Worm (Caenorhabditis elegans) whole organism, L3 larva: Measurements from ENCODE around the gene Y44A6D.1.

Source experiments
- R02D3.7 ChIP-seq: fragments of 150-350 bp; optimal IDR thresholded peaks from 2 replicates; lab custom pipeline; 2014; ENCODE audit warnings: missing biosample characterization, missing genetic modification characterization
- ZK546.5 ChIP-seq: sonication (generic microtip); optimal IDR thresholded peaks from 2 replicates; lab custom pipeline; 2017; ENCODE audit warnings: missing biosample characterization, missing genetic modification characterization
- aly-2 ChIP-seq: fragments of 150-350 bp; optimal IDR thresholded peaks from 2 replicates; lab custom pipeline; 2014; ENCODE audit warnings: missing biosample characterization, missing genetic modification characterization
- ama-1 ChIP-seq: fragments of 150-350 bp; optimal IDR thresholded peaks from 2 replicates; lab custom pipeline; 2018
- ceh-16 ChIP-seq: sonication (generic microtip); optimal IDR thresholded peaks from 2 replicates; lab custom pipeline; 2017; ENCODE audit warnings: missing biosample characterization, missing genetic modification characterization
- ceh-28 ChIP-seq: fragments of 150-350 bp; optimal IDR thresholded peaks from 2 replicates; lab custom pipeline; 2014; ENCODE audit warnings: missing biosample characterization, missing genetic modification reagents, missing genetic modification characterization
- ceh-82 ChIP-seq: fragments of 150-350 bp; optimal IDR thresholded peaks from 2 replicates; lab custom pipeline; 2014; ENCODE audit warnings: missing biosample characterization, missing genetic modification characterization
- ceh-9 ChIP-seq: sonication (generic microtip); optimal IDR thresholded peaks from 2 replicates; lab custom pipeline; 2018; ENCODE audit warnings: missing biosample characterization, missing genetic modification characterization
- daf-12 ChIP-seq: fragments of 150-350 bp; optimal IDR thresholded peaks from 2 replicates; lab custom pipeline; 2014; ENCODE audit warnings: missing biosample characterization, missing genetic modification reagents, missing genetic modification characterization
- egl-5 ChIP-seq: fragments of 150-350 bp; optimal IDR thresholded peaks from 2 replicates; lab custom pipeline; 2017; ENCODE audit warnings: missing biosample characterization, missing genetic modification reagents, missing genetic modification characterization, inconsistent platforms
- elt-1 ChIP-seq: fragments of 150-350 bp; optimal IDR thresholded peaks from 2 replicates; lab custom pipeline; 2014; ENCODE audit warnings: missing biosample characterization, missing genetic modification characterization
- elt-2 ChIP-seq: sonication (generic microtip); optimal IDR thresholded peaks from 2 replicates; lab custom pipeline; 2016; ENCODE audit warnings: missing genetic modification reagents, mild to moderate bottlenecking, missing genetic modification characterization, missing compliant biosample characterization
- elt-3 ChIP-seq, 3 experiments: fragments of 150-350 bp in 1 of 3; sonication (generic microtip) in 2 of 3; optimal IDR thresholded peaks; 2 replicates in 2 of 3; 4 replicates in 1 of 3; lab custom pipeline; 2014 to 2017; ENCODE audit warnings: missing biosample characterization in 3 of 3, missing genetic modification characterization in 3 of 3
- eor-1 ChIP-seq, 2 experiments: fragments of 150-350 bp; optimal IDR thresholded peaks; 2 replicates each; lab custom pipeline; 2014 to 2018; ENCODE audit warnings: missing biosample characterization in 2 of 2, missing genetic modification characterization in 2 of 2
- fkh-10 ChIP-seq: sonication (generic microtip); optimal IDR thresholded peaks from 2 replicates; lab custom pipeline; 2017; ENCODE audit warnings: missing biosample characterization, missing genetic modification reagents, missing genetic modification characterization
- fkh-2 ChIP-seq: fragments of 150-350 bp; optimal IDR thresholded peaks from 2 replicates; lab custom pipeline; 2014; ENCODE audit warnings: missing biosample characterization, missing genetic modification reagents, missing genetic modification characterization
- hmg-11 ChIP-seq: sonication (generic microtip); optimal IDR thresholded peaks from 2 replicates; lab custom pipeline; 2016; ENCODE audit warnings: missing genetic modification characterization, missing compliant biosample characterization
- jun-1 ChIP-seq: fragments of 150-350 bp; optimal IDR thresholded peaks from 2 replicates; lab custom pipeline; 2014; ENCODE audit warnings: missing biosample characterization, missing genetic modification reagents, missing genetic modification characterization
- lin-15B ChIP-seq: fragments of 150-350 bp; optimal IDR thresholded peaks from 2 replicates; lab custom pipeline; 2014; ENCODE audit warnings: missing biosample characterization, missing genetic modification characterization
- lsy-12 ChIP-seq: sonication (generic microtip); optimal IDR thresholded peaks from 2 replicates; lab custom pipeline; 2016; ENCODE audit warnings: mild to moderate bottlenecking, missing genetic modification characterization, missing compliant biosample characterization
- mdl-1 ChIP-seq: fragments of 150-350 bp; optimal IDR thresholded peaks from 2 replicates; lab custom pipeline; 2014; ENCODE audit warnings: missing biosample characterization, missing genetic modification characterization
- mml-1 ChIP-seq: fragments of 150-350 bp; sonication (generic microtip); optimal IDR thresholded peaks from 3 replicates; lab custom pipeline; 2014; ENCODE audit warnings: missing biosample characterization, missing genetic modification characterization
- nfya-1 ChIP-seq: sonication (generic microtip); optimal IDR thresholded peaks from 2 replicates; lab custom pipeline; 2017; ENCODE audit warnings: missing genetic modification characterization, mild to moderate bottlenecking, missing compliant biosample characterization, antibody characterized with exemption, moderate library complexity; ENCODE audit not compliant: insufficient read depth
- nhr-11 ChIP-seq: fragments of 150-350 bp; optimal IDR thresholded peaks from 2 replicates; lab custom pipeline; 2014; ENCODE audit warnings: missing biosample characterization, missing genetic modification characterization
- nhr-12 ChIP-seq: fragments of 150-350 bp; optimal IDR thresholded peaks from 2 replicates; lab custom pipeline; 2014; ENCODE audit warnings: missing biosample characterization, missing genetic modification characterization
- nhr-23 ChIP-seq: fragments of 150-350 bp; optimal IDR thresholded peaks from 2 replicates; lab custom pipeline; 2014; ENCODE audit warnings: missing biosample characterization, missing genetic modification reagents, missing genetic modification characterization
- nhr-25 ChIP-seq: sonication (generic microtip); optimal IDR thresholded peaks from 2 replicates; lab custom pipeline; 2017; ENCODE audit warnings: missing biosample characterization, missing genetic modification characterization
- nhr-28 ChIP-seq: fragments of 150-350 bp; optimal IDR thresholded peaks from 2 replicates; lab custom pipeline; 2014; ENCODE audit warnings: missing biosample characterization, missing genetic modification characterization
- nhr-43 ChIP-seq: sonication (generic microtip); optimal IDR thresholded peaks from 2 replicates; lab custom pipeline; 2016; ENCODE audit warnings: mild to moderate bottlenecking, missing genetic modification characterization, missing compliant biosample characterization; ENCODE audit not compliant: poor library complexity, severe bottlenecking
- nhr-67 ChIP-seq: fragments of 150-350 bp; optimal IDR thresholded peaks from 2 replicates; lab custom pipeline; 2014; ENCODE audit warnings: missing biosample characterization, missing genetic modification characterization
- nhr-76 ChIP-seq: fragments of 150-350 bp; sonication (generic microtip); optimal IDR thresholded peaks from 5 replicates; lab custom pipeline; 2014; ENCODE audit warnings: missing biosample characterization, missing genetic modification characterization
- nhr-77 ChIP-seq: fragments of 150-350 bp; optimal IDR thresholded peaks from 2 replicates; lab custom pipeline; 2014; ENCODE audit warnings: missing biosample characterization, missing genetic modification characterization
- pha-4 ChIP-seq: fragments of 150-350 bp; optimal IDR thresholded peaks from 2 replicates; lab custom pipeline; 2014; ENCODE audit warnings: missing biosample characterization, missing genetic modification reagents, missing genetic modification characterization
- sea-2 ChIP-seq: fragments of 150-350 bp; sonication (generic microtip); optimal IDR thresholded peaks from 4 replicates; lab custom pipeline; 2014; ENCODE audit warnings: missing biosample characterization, missing genetic modification reagents, missing genetic modification characterization
- skn-1 ChIP-seq: fragments of 150-350 bp; optimal IDR thresholded peaks from 2 replicates; lab custom pipeline; 2014; ENCODE audit warnings: missing biosample characterization, missing genetic modification characterization
- snpc-4 ChIP-seq: fragments of 150-350 bp; optimal IDR thresholded peaks from 2 replicates; lab custom pipeline; 2014; ENCODE audit warnings: missing biosample characterization, missing genetic modification characterization
- tbx-2 ChIP-seq: sonication (generic microtip); optimal IDR thresholded peaks from 2 replicates; lab custom pipeline; 2016; ENCODE audit warnings: mild to moderate bottlenecking, missing genetic modification characterization, missing compliant biosample characterization
- unc-39 ChIP-seq: sonication (generic microtip); optimal IDR thresholded peaks from 4 replicates; lab custom pipeline; 2017; ENCODE audit warnings: missing biosample characterization, missing genetic modification characterization
- unc-62 ChIP-seq: fragments of 150-350 bp; sonication (generic microtip); optimal IDR thresholded peaks from 4 replicates; lab custom pipeline; 2014; ENCODE audit warnings: missing biosample characterization, missing genetic modification reagents, missing genetic modification characterization
- zag-1 ChIP-seq: fragments of 150-350 bp; optimal IDR thresholded peaks from 2 replicates; lab custom pipeline; 2014; ENCODE audit warnings: missing biosample characterization, missing genetic modification characterization
- ztf-4 ChIP-seq: fragments of 150-350 bp; optimal IDR thresholded peaks from 2 replicates; lab custom pipeline; 2014; ENCODE audit warnings: missing biosample characterization, missing genetic modification characterization

Y44A6D.1 gene

ce11 chrV:20790011-20790410 is at the start of gene Y44A6D.1:
Y44A6D.1 (minus strand) TSS chrV:20790033.
- TF ChIP-seq unc-39 (tag; lab: Kevin White, UChicago) (no peak), fkh-2 (tag; lab: Kevin White, UChicago) (no peak), eor-1 (tag; optimal IDR thresholded peaks at IDR 0.05; lab: Kevin White, UChicago) (no peak), ceh-16 (tag; lab: Kevin White, UChicago) (no peak), elt-2 (tag; lab: Kevin White, UChicago) (no peak), jun-1 (no peak), ZK546.5 (tag; lab: Kevin White, UChicago) (no peak)
- TF ChIP-seq, all 47 proteins: peak for 0

- TF ChIP-seq skn-1 (tag; lab: Kevin White, UChicago): no peak
- no peak for TF ChIP-seq nhr-43 (tag; lab: Kevin White, UChicago)
- TF ChIP-seq nhr-23 (tag; lab: Kevin White, UChicago): no peak
- TF ChIP-seq snpc-4 (tag; lab: Kevin White, UChicago): no peak
- TF ChIP-seq fkh-10: no peak
- no peak for TF ChIP-seq nhr-11 (tag; lab: Kevin White, UChicago)
- no peak for TF ChIP-seq nhr-77 (tag; lab: Kevin White, UChicago)
- TF ChIP-seq daf-12 (tag; lab: Kevin White, UChicago): no peak
- no peak for TF ChIP-seq ceh-28 (tag; lab: Kevin White, UChicago)
- TF ChIP-seq egl-5: no peak
- no peak for TF ChIP-seq jun-1
- TF ChIP-seq pha-4 (tag; lab: Kevin White, UChicago): no peak
- no peak for TF ChIP-seq zag-1 (tag; lab: Kevin White, UChicago)
- TF ChIP-seq ceh-16 (tag; lab: Kevin White, UChicago): no peak
- TF ChIP-seq hmg-11 (tag; lab: Kevin White, UChicago): no peak
- TF ChIP-seq unc-62 (GFP tag; lab: Kevin White, UChicago): no peak
- TF ChIP-seq ztf-4 (tag; lab: Kevin White, UChicago): no peak
- no peak for TF ChIP-seq nhr-25 (tag; lab: Kevin White, UChicago)
Observed at ce11 chrV:20838565-20838964, 48.7 kb upstream of the Y44A6D.1 start, which contains the start of gene exos-7. exos-7 (plus strand) TSS chrV:20838865.

ce11 chrV:20837765-20838164 is 47.9 kb upstream of the Y44A6D.1 start, which contains the start of gene mrps-12:
mrps-12 (plus strand) TSS chrV:20838080.
- TF ChIP-seq ceh-28 (tag; lab: Kevin White, UChicago) (peak; percentile 36), elt-3 (tag; optimal IDR thresholded peaks at IDR 0.05; lab: Kevin White, UChicago) (no peak), daf-12 (tag; lab: Kevin White, UChicago) (no peak), ama-1 (lab: Kevin White, UChicago) (no peak), egl-5 (no peak), R02D3.7 (no peak), aly-2 (no peak), lin-15B (tag; lab: Kevin White, UChicago) (peak; percentile 34), snpc-4 (tag; lab: Kevin White, UChicago) (no peak), nfya-1 (tag; lab: Kevin White, UChicago) (peak; percentile 46), nhr-28 (tag; lab: Kevin White, UChicago) (no peak), nhr-77 (tag; lab: Kevin White, UChicago) (no peak)

ce11 chrV:20832554-20832963 is 42.7 kb upstream of the Y44A6D.1 start:
- TF ChIP-seq hmg-11 (tag; lab: Kevin White, UChicago) (peak; percentile 34), unc-39 (tag; lab: Kevin White, UChicago) (no peak), lin-15B (tag; lab: Kevin White, UChicago) (peak; percentile 10), ceh-16 (tag; lab: Kevin White, UChicago) (no peak), fkh-2 (tag; lab: Kevin White, UChicago) (no peak), R02D3.7 (no peak), ceh-9 (no peak), unc-62 (GFP tag; lab: Kevin White, UChicago) (no peak), nfya-1 (tag; lab: Kevin White, UChicago) (no peak), pha-4 (tag; lab: Kevin White, UChicago) (peak; percentile 35), ceh-82 (no peak), mml-1 (tag; lab: Kevin White, UChicago) (no peak), elt-1 (tag; lab: Kevin White, UChicago) (no peak), zag-1 (tag; lab: Kevin White, UChicago) (no peak), skn-1 (tag; lab: Kevin White, UChicago) (no peak), elt-3 (tag; optimal IDR thresholded peaks at IDR 0.05; lab: Kevin White, UChicago) (no peak), jun-1 (no peak), tbx-2 (tag; lab: Kevin White, UChicago) (no peak), nhr-28 (tag; lab: Kevin White, UChicago) (no peak), ztf-4 (tag; lab: Kevin White, UChicago) (no peak), sea-2 (GFP tag; lab: Kevin White, UChicago) (no peak), nhr-12 (tag; lab: Kevin White, UChicago) (no peak), lsy-12 (tag; lab: Kevin White, UChicago) (no peak), nhr-67 (no peak), mdl-1 (tag; lab: Kevin White, UChicago) (no peak), nhr-76 (tag; lab: Kevin White, UChicago) (no peak), nhr-23 (tag; lab: Kevin White, UChicago) (no peak)
